Fruit fly (Drosophila melanogaster) whole organism, embryonic: Measurements from ENCODE around the gene Nf-YA.

ENCODE experiments used
- CG11085 ChIP-seq: fragments of 200-800 bp; sonication (Bioruptor generic); IDR thresholded peaks from 2 replicates; pipeline ENCODE4 v1.3.6; 2022; ENCODE audit warnings: missing biosample characterization, missing genetic modification characterization
- CG12155 ChIP-seq: fragments of 200-800 bp; sonication (Bioruptor generic); optimal IDR thresholded peaks from 3 replicates; lab custom pipeline; 2016; ENCODE audit warnings: missing biosample characterization, missing genetic modification characterization
- cad ChIP-seq: fragments of >200 bp; optimal IDR thresholded peaks from 2 replicates; lab custom pipeline; 2017; ENCODE audit warnings: missing biosample characterization, missing genetic modification characterization

DNA sequence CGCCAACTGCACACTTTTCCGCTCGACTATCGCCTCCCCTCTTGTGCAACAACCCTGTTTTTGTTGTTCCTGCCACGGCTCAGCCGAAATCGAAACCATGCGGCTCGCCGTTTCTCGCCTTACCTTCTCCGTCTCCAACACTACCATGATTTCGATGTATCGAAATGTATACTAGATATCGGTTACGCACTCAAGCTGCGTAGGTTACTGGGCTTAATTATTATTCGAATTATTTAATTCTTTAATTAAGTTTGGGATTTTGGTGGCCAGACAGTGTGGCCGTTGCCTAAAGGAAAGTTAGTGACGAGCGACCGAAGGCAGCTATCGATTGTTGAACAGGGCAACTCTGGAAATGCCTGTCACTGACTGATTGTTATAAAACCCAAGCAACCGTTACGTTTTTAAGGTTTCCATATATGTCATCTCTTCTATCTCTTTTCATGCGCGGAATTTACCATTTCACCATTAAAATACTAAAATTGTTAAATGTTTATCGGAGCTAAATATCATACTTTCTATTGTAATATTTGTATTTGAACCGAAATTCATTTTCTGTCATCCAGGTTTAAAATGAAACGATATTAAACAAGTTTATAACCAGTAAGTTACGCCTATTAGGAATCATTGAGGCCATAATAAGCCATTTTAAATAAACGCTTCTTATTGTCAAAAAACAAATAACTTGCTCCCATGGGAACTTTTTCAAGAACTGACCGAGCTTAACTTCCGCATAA is 39.7 kb downstream of the Nf-YA start, which contains the start of gene eIF4E1:
- TF ChIP-seq CG11085 (GFP tag; lab: Robert Waterston, UW) (no peak), cad (GFP tag; lab: Kevin White, UChicago) (no peak), CG12155 (GFP tag; lab: Kevin White, UChicago) (peak; percentile 11)
